Worm (Caenorhabditis elegans) whole organism, L2 larva: ENCODE results near the gene larp-1.

Source experiments
- C34F6.9 ChIP-seq: fragments of 150-350 bp; optimal IDR thresholded peaks from 2 replicates; lab custom pipeline; 2014; ENCODE audit warnings: missing biosample characterization, missing genetic modification characterization
- F13H6.1 ChIP-seq: sonication (generic microtip); optimal IDR thresholded peaks from 2 replicates; lab custom pipeline; 2016; ENCODE audit warnings: missing genetic modification characterization, missing compliant biosample characterization
- R02D3.7 ChIP-seq: fragments of 150-350 bp; optimal IDR thresholded peaks from 2 replicates; lab custom pipeline; 2014; ENCODE audit warnings: missing biosample characterization, missing genetic modification characterization
- Y55F3AM.14 ChIP-seq: fragments of 200-800 bp; sonication (Bioruptor generic); optimal IDR thresholded peaks from 2 replicates; lab custom pipeline; 2018; ENCODE audit warnings: mild to moderate bottlenecking, missing genetic modification characterization, missing compliant biosample characterization
- ZK546.5 ChIP-seq: sonication (generic microtip); optimal IDR thresholded peaks from 2 replicates; lab custom pipeline; 2017; ENCODE audit warnings: missing biosample characterization, missing genetic modification characterization
- alr-1 ChIP-seq: fragments of 150-350 bp; optimal IDR thresholded peaks from 2 replicates; lab custom pipeline; 2014; ENCODE audit warnings: missing biosample characterization, missing genetic modification characterization
- aly-2 ChIP-seq: fragments of 150-350 bp; optimal IDR thresholded peaks from 2 replicates; lab custom pipeline; 2014; ENCODE audit warnings: missing biosample characterization, missing genetic modification characterization
- ama-1 ChIP-seq: fragments of 150-350 bp; optimal IDR thresholded peaks from 2 replicates; lab custom pipeline; 2018; ENCODE audit warnings: inconsistent platforms
- blmp-1 ChIP-seq: sonication (generic microtip); optimal IDR thresholded peaks from 2 replicates; lab custom pipeline; 2017; ENCODE audit warnings: missing genetic modification characterization, mild to moderate bottlenecking, missing compliant biosample characterization, antibody characterized with exemption, moderate library complexity; ENCODE audit not compliant: insufficient read depth
- ceh-16 ChIP-seq: fragments of 150-350 bp; optimal IDR thresholded peaks from 2 replicates; lab custom pipeline; 2014; ENCODE audit warnings: missing biosample characterization, missing genetic modification characterization
- ceh-82 ChIP-seq: fragments of 150-350 bp; optimal IDR thresholded peaks from 2 replicates; lab custom pipeline; 2014; ENCODE audit warnings: missing biosample characterization, missing genetic modification characterization
- crh-2 ChIP-seq: sonication (generic microtip); optimal IDR thresholded peaks from 2 replicates; lab custom pipeline; 2017; ENCODE audit warnings: missing biosample characterization, missing genetic modification characterization
- dmd-4 ChIP-seq: sonication (generic microtip); optimal IDR thresholded peaks from 2 replicates; lab custom pipeline; 2017; ENCODE audit warnings: missing biosample characterization, missing genetic modification characterization
- egl-27 ChIP-seq: sonication (generic microtip); optimal IDR thresholded peaks from 3 replicates; lab custom pipeline; 2017; ENCODE audit warnings: missing biosample characterization, missing genetic modification reagents, missing genetic modification characterization
- elt-1 ChIP-seq: fragments of 150-350 bp; optimal IDR thresholded peaks from 2 replicates; lab custom pipeline; 2014; ENCODE audit warnings: missing biosample characterization, missing genetic modification characterization
- elt-3 ChIP-seq: sonication (generic microtip); optimal IDR thresholded peaks from 2 replicates; lab custom pipeline; 2017; ENCODE audit warnings: missing biosample characterization, missing genetic modification characterization
- fos-1 ChIP-seq: fragments of 150-350 bp; optimal IDR thresholded peaks from 2 replicates; lab custom pipeline; 2014; ENCODE audit warnings: missing biosample characterization, missing genetic modification characterization
- gmeb-1 ChIP-seq: fragments of 150-350 bp; optimal IDR thresholded peaks from 2 replicates; lab custom pipeline; 2014; ENCODE audit warnings: missing biosample characterization, missing genetic modification characterization
- lin-11 ChIP-seq: fragments of 150-350 bp; sonication (generic microtip); optimal IDR thresholded peaks from 2 replicates; lab custom pipeline; 2014; ENCODE audit warnings: missing biosample characterization, missing genetic modification characterization, inconsistent platforms, mixed read lengths
- lin-13 ChIP-seq: fragments of 150-350 bp; optimal IDR thresholded peaks from 2 replicates; lab custom pipeline; 2014; ENCODE audit warnings: missing biosample characterization, missing genetic modification reagents, missing genetic modification characterization
- lin-39 ChIP-seq: fragments of 150-350 bp; optimal IDR thresholded peaks from 2 replicates; lab custom pipeline; 2014; ENCODE audit warnings: missing biosample characterization, missing genetic modification reagents, missing genetic modification characterization
- lsy-2 ChIP-seq, 2 experiments: fragments of 150-350 bp in 1 of 2; sonication (generic microtip) in 1 of 2; optimal IDR thresholded peaks; 2 replicates each; lab custom pipeline; 2014 to 2017; ENCODE audit warnings: missing biosample characterization in 2 of 2, missing genetic modification characterization in 2 of 2
- mab-5 ChIP-seq: fragments of 150-350 bp; optimal IDR thresholded peaks from 2 replicates; lab custom pipeline; 2014; ENCODE audit warnings: missing biosample characterization, missing genetic modification characterization
- mbf-1 ChIP-seq: sonication (generic microtip); optimal IDR thresholded peaks from 2 replicates; lab custom pipeline; 2017; ENCODE audit warnings: missing biosample characterization, missing genetic modification characterization
- mdl-1 ChIP-seq, 2 experiments: fragments of 150-350 bp in 1 of 2; sonication (generic microtip) in 1 of 2; optimal IDR thresholded peaks; 2 replicates each; lab custom pipeline; 2017; ENCODE audit warnings: missing biosample characterization in 2 of 2, missing genetic modification characterization in 2 of 2
- nhr-10 ChIP-seq: sonication (generic microtip); optimal IDR thresholded peaks from 2 replicates; lab custom pipeline; 2017; ENCODE audit warnings: missing biosample characterization, missing genetic modification characterization
- nhr-11 ChIP-seq: fragments of 150-350 bp; optimal IDR thresholded peaks from 2 replicates; lab custom pipeline; 2014; ENCODE audit warnings: missing biosample characterization, missing genetic modification characterization
- nhr-12 ChIP-seq: fragments of 150-350 bp; optimal IDR thresholded peaks from 2 replicates; lab custom pipeline; 2014; ENCODE audit warnings: missing biosample characterization, missing genetic modification characterization
- nhr-129 ChIP-seq: fragments of 150-350 bp; optimal IDR thresholded peaks from 2 replicates; lab custom pipeline; 2014; ENCODE audit warnings: missing biosample characterization, missing genetic modification characterization
- nhr-21 ChIP-seq: fragments of 150-350 bp; optimal IDR thresholded peaks from 2 replicates; lab custom pipeline; 2014; ENCODE audit warnings: missing biosample characterization, missing genetic modification characterization
- nhr-23 ChIP-seq: fragments of 150-350 bp; optimal IDR thresholded peaks from 2 replicates; lab custom pipeline; 2014; ENCODE audit warnings: missing biosample characterization, missing genetic modification reagents, missing genetic modification characterization
- nhr-237 ChIP-seq: fragments of 150-350 bp; optimal IDR thresholded peaks from 2 replicates; lab custom pipeline; 2014; ENCODE audit warnings: missing biosample characterization, missing genetic modification characterization
- nhr-25 ChIP-seq: fragments of 150-350 bp; sonication (generic microtip); optimal IDR thresholded peaks from 3 replicates; lab custom pipeline; 2014; ENCODE audit warnings: missing biosample characterization, missing genetic modification characterization
- nhr-6 ChIP-seq: fragments of 150-350 bp; optimal IDR thresholded peaks from 2 replicates; lab custom pipeline; 2014; ENCODE audit warnings: missing biosample characterization, missing genetic modification characterization
- nhr-77 ChIP-seq: fragments of 150-350 bp; optimal IDR thresholded peaks from 2 replicates; lab custom pipeline; 2014; ENCODE audit warnings: missing biosample characterization, missing genetic modification characterization
- peb-1 ChIP-seq: fragments of 150-350 bp; optimal IDR thresholded peaks from 2 replicates; lab custom pipeline; 2014; ENCODE audit warnings: missing biosample characterization, missing genetic modification characterization
- sem-4 ChIP-seq: fragments of 150-350 bp; optimal IDR thresholded peaks from 2 replicates; lab custom pipeline; 2014; ENCODE audit warnings: missing biosample characterization, missing genetic modification reagents, missing genetic modification characterization
- skn-1 ChIP-seq: sonication (generic microtip); optimal IDR thresholded peaks from 2 replicates; lab custom pipeline; 2017; ENCODE audit warnings: missing biosample characterization, missing genetic modification characterization
- sma-3 ChIP-seq: sonication (generic microtip); optimal IDR thresholded peaks from 2 replicates; lab custom pipeline; 2016; ENCODE audit warnings: missing genetic modification reagents, missing genetic modification characterization, missing compliant biosample characterization
- sma-9 ChIP-seq, 2 experiments: fragments of 150-350 bp in 1 of 2; sonication (generic microtip) in 1 of 2; optimal IDR thresholded peaks; 2 replicates each; lab custom pipeline; 2014 to 2016; ENCODE audit warnings: missing genetic modification characterization in 2 of 2, mild to moderate bottlenecking in 1 of 2, missing biosample characterization in 1 of 2, missing compliant biosample characterization in 1 of 2, missing genetic modification reagents in 1 of 2, moderate library complexity in 1 of 2
- snpc-4 ChIP-seq: fragments of 150-350 bp; optimal IDR thresholded peaks from 2 replicates; lab custom pipeline; 2014; ENCODE audit warnings: missing biosample characterization, missing genetic modification characterization
- unc-39 ChIP-seq: fragments of 150-350 bp; optimal IDR thresholded peaks from 2 replicates; lab custom pipeline; 2014; ENCODE audit warnings: missing biosample characterization, missing genetic modification characterization
- unc-55 ChIP-seq: fragments of 150-350 bp; sonication (generic microtip); optimal IDR thresholded peaks from 3 replicates; lab custom pipeline; 2014; ENCODE audit warnings: missing biosample characterization, missing genetic modification reagents, missing genetic modification characterization
- unc-62 ChIP-seq: fragments of 150-350 bp; optimal IDR thresholded peaks from 2 replicates; lab custom pipeline; 2014; ENCODE audit warnings: missing biosample characterization, missing genetic modification reagents, missing genetic modification characterization
- zag-1 ChIP-seq: fragments of 150-350 bp; optimal IDR thresholded peaks from 2 replicates; lab custom pipeline; 2014; ENCODE audit warnings: missing biosample characterization, missing genetic modification characterization
- ztf-1 ChIP-seq: fragments of 200-800 bp; sonication (Bioruptor generic); conservative IDR thresholded peaks from 2 replicates; pipeline ENCODE4 v1.3.6; 2022; ENCODE audit warnings: missing genetic modification characterization, missing compliant biosample characterization
- ztf-11 ChIP-seq: sonication (generic microtip); optimal IDR thresholded peaks from 2 replicates; lab custom pipeline; 2017; ENCODE audit warnings: missing biosample characterization, missing genetic modification characterization
- ztf-4 ChIP-seq: fragments of 150-350 bp; optimal IDR thresholded peaks from 2 replicates; lab custom pipeline; 2014; ENCODE audit warnings: missing biosample characterization, missing genetic modification characterization

larp-1 gene

ce11 chrIII:5013915-5014346 lies 3.5 kb downstream of the larp-1 start:
- TF ChIP-seq unc-39 (tag; lab: Kevin White, UChicago) (no peak), nhr-129 (peak; percentile 98), sma-9 (GFP tag; optimal IDR thresholded peaks at IDR 0.05; lab: Kevin White, UChicago) (peak; percentile 58), sma-9 (tag; optimal IDR thresholded peaks at IDR 0.05; lab: Kevin White, UChicago) (no peak), sma-3 (peak; percentile 71), ceh-16 (peak; percentile 80), lin-13 (GFP tag; lab: Kevin White, UChicago) (peak; percentile 86), unc-55 (GFP tag; lab: Kevin White, UChicago) (peak; percentile 91), zag-1 (tag; lab: Kevin White, UChicago) (peak; percentile 91), nhr-237 (tag; lab: Kevin White, UChicago) (no peak), ZK546.5 (no peak), snpc-4 (peak; percentile 45), mdl-1 (tag; optimal IDR thresholded peaks at IDR 0.05; lab: Kevin White, UChicago) (peak; percentile 26 to 71), mab-5 (tag; lab: Kevin White, UChicago) (peak; percentile 76), nhr-10 (tag; lab: Kevin White, UChicago) (peak; percentile 65), skn-1 (tag; lab: Kevin White, UChicago) (no peak), blmp-1 (tag; lab: Kevin White, UChicago) (peak; percentile 17), ama-1 (lab: Kevin White, UChicago) (no peak), gmeb-1 (tag; lab: Kevin White, UChicago) (peak; percentile 68), nhr-25 (tag; lab: Kevin White, UChicago) (peak; percentile 82), nhr-21 (tag; lab: Kevin White, UChicago) (peak; percentile 68), elt-3 (tag; lab: Kevin White, UChicago) (no peak), mbf-1 (tag; lab: Kevin White, UChicago) (no peak), elt-1 (tag; lab: Kevin White, UChicago) (no peak), sem-4 (tag; lab: Kevin White, UChicago) (peak; percentile 89), lin-39 (no peak), F13H6.1 (tag; lab: Kevin White, UChicago) (peak; percentile 94), ztf-1 (GFP tag; lab: Robert Waterston, UW) (no peak), aly-2 (tag; lab: Kevin White, UChicago) (no peak), unc-62 (GFP tag; lab: Kevin White, UChicago) (no peak), nhr-23 (no peak), nhr-12 (no peak), fos-1 (peak; percentile 91), dmd-4 (no peak), alr-1 (peak; percentile 88), crh-2 (tag; lab: Kevin White, UChicago) (peak; percentile 95), nhr-77 (tag; lab: Kevin White, UChicago) (no peak), C34F6.9 (tag; lab: Kevin White, UChicago) (peak; percentile 97), egl-27 (tag; lab: Kevin White, UChicago) (peak; percentile 58), peb-1 (no peak), nhr-11 (tag; lab: Kevin White, UChicago) (no peak), nhr-6 (tag; lab: Kevin White, UChicago) (peak; percentile 77), lsy-2 (tag; optimal IDR thresholded peaks at IDR 0.05; lab: Kevin White, UChicago) (peak; percentile 69 to 90), ceh-82 (tag; lab: Kevin White, UChicago) (peak; percentile 70), R02D3.7 (tag; lab: Kevin White, UChicago) (no peak), ztf-11 (tag; lab: Kevin White, UChicago) (no peak), lin-11 (tag; lab: Kevin White, UChicago) (peak; percentile 84), Y55F3AM.14 (GFP tag; lab: Kevin White, UChicago) (peak; percentile 74), ztf-4 (peak; percentile 79)
